Worm (Caenorhabditis elegans): ENCODE results near the gene K03B4.1.

K03B4.1 gene

DNA sequence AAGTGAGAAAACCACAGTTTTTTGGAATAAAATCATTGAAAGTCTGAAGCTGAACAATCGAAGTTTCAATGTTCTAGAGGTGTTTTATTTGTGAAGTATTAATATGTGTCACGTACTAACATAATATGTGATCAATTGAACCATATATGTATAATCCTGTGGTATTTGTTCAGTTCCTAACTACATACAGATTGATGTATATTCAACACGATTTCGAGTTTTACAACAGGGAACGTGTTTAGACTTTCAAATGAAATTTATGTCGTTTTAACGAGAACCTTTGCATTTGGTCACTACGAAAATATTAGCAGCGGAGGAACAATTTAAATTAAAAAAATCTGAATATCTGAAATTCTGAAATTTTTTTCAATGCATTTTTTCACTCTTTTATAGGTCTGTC is 14.6 kb upstream of the K03B4.1 start, which contains the start of gene K03B4.8:
K03B4.8 (minus strand) TSS at position 101 of the 400 bp plus-strand sequence.
- TF ChIP-seq lin-11 (tag; optimal IDR thresholded peaks at IDR 0.05) (no peak), zag-1 (tag; optimal IDR thresholded peaks at IDR 0.05) (no peak), ztf-4 (tag; optimal IDR thresholded peaks at IDR 0.05) (no peak), nhr-6 (tag; optimal IDR thresholded peaks at IDR 0.05) (no peak), elt-1 (tag; optimal IDR thresholded peaks at IDR 0.05) (no peak), mdl-1 (tag; optimal IDR thresholded peaks at IDR 0.05) (no peak), R02D3.7 (tag; optimal IDR thresholded peaks at IDR 0.05) (no peak), sma-9 (GFP tag; optimal IDR thresholded peaks at IDR 0.05) (no peak), sma-9 (tag; optimal IDR thresholded peaks at IDR 0.05) (no peak), snpc-4 (tag; optimal IDR thresholded peaks at IDR 0.05) (no peak), nhr-77 (tag; optimal IDR thresholded peaks at IDR 0.05) (no peak), sem-4 (tag; optimal IDR thresholded peaks at IDR 0.05) (no peak), lin-39 (tag; optimal IDR thresholded peaks at IDR 0.05) (no peak), mab-5 (tag; optimal IDR thresholded peaks at IDR 0.05) (no peak), lsy-2 (tag; optimal IDR thresholded peaks at IDR 0.05) (no peak)

ce11 chrV:4676092-4676491 is 13.0 kb upstream of the K03B4.1 start, which contains the start of gene K03B4.6:
Gene K03B4.6, minus strand, starts transcription at chrV:4676192.
- TF ChIP-seq nhr-12 (tag; optimal IDR thresholded peaks at IDR 0.05) (no peak), blmp-1 (tag; optimal IDR thresholded peaks at IDR 0.05; ENCODE audit: insufficient read depth) (no peak), elt-1 (tag; optimal IDR thresholded peaks at IDR 0.05) (no peak), lin-13 (GFP tag; optimal IDR thresholded peaks at IDR 0.05) (no peak), ceh-82 (tag; optimal IDR thresholded peaks at IDR 0.05) (no peak), ztf-11 (tag; optimal IDR thresholded peaks at IDR 0.05) (no peak), sma-9 (GFP tag; optimal IDR thresholded peaks at IDR 0.05) (no peak), sma-9 (tag; optimal IDR thresholded peaks at IDR 0.05) (no peak), ZK546.5 (tag; optimal IDR thresholded peaks at IDR 0.05) (no peak), snpc-4 (tag; optimal IDR thresholded peaks at IDR 0.05) (no peak), mbf-1 (tag; optimal IDR thresholded peaks at IDR 0.05) (no peak), dmd-4 (tag; optimal IDR thresholded peaks at IDR 0.05) (no peak), unc-62 (GFP tag; optimal IDR thresholded peaks at IDR 0.05) (no peak), nhr-10 (tag; optimal IDR thresholded peaks at IDR 0.05) (no peak), R02D3.7 (tag; optimal IDR thresholded peaks at IDR 0.05) (no peak), nhr-25 (tag; optimal IDR thresholded peaks at IDR 0.05) (no peak), lin-39 (tag; optimal IDR thresholded peaks at IDR 0.05) (no peak), lsy-2 (tag; optimal IDR thresholded peaks at IDR 0.05) (no peak), alr-1 (tag; optimal IDR thresholded peaks at IDR 0.05) (no peak), egl-27 (tag; optimal IDR thresholded peaks at IDR 0.05) (no peak), lin-11 (tag; optimal IDR thresholded peaks at IDR 0.05) (no peak)

ce11 chrV:4676812-4677211 is 12.3 kb upstream of the K03B4.1 start:
- TF ChIP-seq ztf-4 (tag; optimal IDR thresholded peaks at IDR 0.05) (no peak), nhr-6 (tag; optimal IDR thresholded peaks at IDR 0.05) (no peak)

- TF ChIP-seq ZK546.5 (tag; optimal IDR thresholded peaks at IDR 0.05) (no peak), lin-39 (tag; optimal IDR thresholded peaks at IDR 0.05) (no peak), nhr-129 (tag; optimal IDR thresholded peaks at IDR 0.05) (no peak), ceh-16 (tag; optimal IDR thresholded peaks at IDR 0.05) (no peak), sma-9 (GFP tag; optimal IDR thresholded peaks at IDR 0.05) (no peak), sma-9 (tag; optimal IDR thresholded peaks at IDR 0.05) (no peak)
Observed at ce11 chrV:4681670-4682069, 7.5 kb upstream of the K03B4.1 start, which contains the start of gene K03B4.4. Gene K03B4.4, plus strand, starts transcription at chrV:4681970.

- TF ChIP-seq ZK546.5 (tag; optimal IDR thresholded peaks at IDR 0.05) (no peak), nhr-25 (tag; optimal IDR thresholded peaks at IDR 0.05) (no peak), elt-1 (tag; optimal IDR thresholded peaks at IDR 0.05) (no peak), skn-1 (tag; optimal IDR thresholded peaks at IDR 0.05) (no peak), ztf-11 (tag; optimal IDR thresholded peaks at IDR 0.05) (no peak), nhr-6 (tag; optimal IDR thresholded peaks at IDR 0.05) (no peak)
Observed at ce11 chrV:4684137-4684536, 5.0 kb upstream of the K03B4.1 start.

- TF ChIP-seq blmp-1 (tag; optimal IDR thresholded peaks at IDR 0.05; ENCODE audit: insufficient read depth) (no peak), nhr-21 (tag; optimal IDR thresholded peaks at IDR 0.05) (peak; percentile 7), aly-2 (tag; optimal IDR thresholded peaks at IDR 0.05) (no peak), lin-13 (GFP tag; optimal IDR thresholded peaks at IDR 0.05) (peak; percentile 42), elt-3 (tag; optimal IDR thresholded peaks at IDR 0.05) (no peak), nhr-129 (tag; optimal IDR thresholded peaks at IDR 0.05) (peak; percentile 63), elt-1 (tag; optimal IDR thresholded peaks at IDR 0.05) (no peak), nhr-10 (tag; optimal IDR thresholded peaks at IDR 0.05) (no peak), C34F6.9 (tag; optimal IDR thresholded peaks at IDR 0.05) (peak; percentile 45), nhr-6 (tag; optimal IDR thresholded peaks at IDR 0.05) (no peak), ZK546.5 (tag; optimal IDR thresholded peaks at IDR 0.05) (no peak), fos-1 (tag; optimal IDR thresholded peaks at IDR 0.05) (no peak), F13H6.1 (tag; optimal IDR thresholded peaks at IDR 0.05) (peak; percentile 5), nhr-12 (tag; optimal IDR thresholded peaks at IDR 0.05) (no peak), nhr-11 (tag; optimal IDR thresholded peaks at IDR 0.05) (no peak), unc-39 (tag; optimal IDR thresholded peaks at IDR 0.05) (no peak), mab-5 (tag; optimal IDR thresholded peaks at IDR 0.05) (peak; percentile 13), lsy-2 (tag; optimal IDR thresholded peaks at IDR 0.05) (peak; percentile 5 to 48), lin-39 (tag; optimal IDR thresholded peaks at IDR 0.05) (no peak), ztf-4 (tag; optimal IDR thresholded peaks at IDR 0.05) (no peak), mdl-1 (tag; optimal IDR thresholded peaks at IDR 0.05) (peak; percentile 79), zag-1 (tag; optimal IDR thresholded peaks at IDR 0.05) (no peak), R02D3.7 (tag; optimal IDR thresholded peaks at IDR 0.05) (no peak)
Observed at ce11 chrV:4686680-4687470, 2.3 kb upstream of the K03B4.1 start, which contains the start of gene taf-10. Gene taf-10, plus strand, starts transcription at chrV:4687103.
